Worm (Caenorhabditis elegans) whole organism, early embryonic: Measurements from ENCODE around the gene F53A10.2.
"Not testable (repeated sequence)": the region's sequence is repeated elsewhere in the genome, so short reads cannot be mapped to it uniquely, and the experiment has no call there.

Experiments
- B0310.2 ChIP-seq: sonication (generic microtip); optimal IDR thresholded peaks from 2 replicates; lab custom pipeline; 2016; ENCODE audit warnings: mild to moderate bottlenecking, missing genetic modification characterization, missing compliant biosample characterization
- F13C5.2 ChIP-seq: sonication (generic microtip); optimal IDR thresholded peaks from 2 replicates; lab custom pipeline; 2017; ENCODE audit warnings: mild to moderate bottlenecking, missing genetic modification characterization, inconsistent platforms, missing compliant biosample characterization
- aly-1 ChIP-seq: sonication (generic microtip); optimal IDR thresholded peaks from 2 replicates; lab custom pipeline; 2016; ENCODE audit warnings: missing genetic modification characterization, missing compliant biosample characterization
- ama-1 ChIP-seq: fragments of 150-350 bp; optimal IDR thresholded peaks from 2 replicates; lab custom pipeline; 2014
- ceh-13 ChIP-seq: fragments of 200-800 bp; sonication (Bioruptor generic); optimal IDR thresholded peaks from 2 replicates; lab custom pipeline; 2018; ENCODE audit warnings: mild to moderate bottlenecking, missing genetic modification characterization, missing compliant biosample characterization
- ceh-36 ChIP-seq: sonication (generic microtip); optimal IDR thresholded peaks from 2 replicates; lab custom pipeline; 2016; ENCODE audit warnings: missing genetic modification characterization, inconsistent platforms, missing compliant biosample characterization
- ets-7 ChIP-seq: sonication (generic microtip); optimal IDR thresholded peaks from 2 replicates; lab custom pipeline; 2016; ENCODE audit warnings: missing genotype, missing genetic modification characterization, missing compliant biosample characterization
- flt-1 ChIP-seq: fragments of 200-800 bp; sonication (Bioruptor generic); IDR thresholded peaks from 2 replicates; pipeline ENCODE4 v1.3.6; 2022; ENCODE audit warnings: missing genetic modification characterization, missing compliant biosample characterization
- hmbx-1 ChIP-seq: sonication (generic microtip); optimal IDR thresholded peaks from 2 replicates; lab custom pipeline; 2016; ENCODE audit warnings: mild to moderate bottlenecking, missing genetic modification characterization, missing compliant biosample characterization
- hmg-4 ChIP-seq: fragments of 200-800 bp; sonication (Bioruptor generic); optimal IDR thresholded peaks from 2 replicates; lab custom pipeline; 2018; ENCODE audit warnings: mild to moderate bottlenecking, missing genetic modification characterization, missing compliant biosample characterization
- hnd-1 ChIP-seq: sonication (generic microtip); optimal IDR thresholded peaks from 2 replicates; lab custom pipeline; 2016; ENCODE audit warnings: missing genetic modification characterization, missing compliant biosample characterization
- pes-1 ChIP-seq: fragments of 200-800 bp; sonication (Bioruptor generic); IDR thresholded peaks from 2 replicates; pipeline ENCODE4 v1.3.6; 2022; ENCODE audit warnings: missing genetic modification reagents, missing genetic modification characterization, missing compliant biosample characterization
- scrt-1 ChIP-seq: fragments of 200-800 bp; sonication (Bioruptor generic); IDR thresholded peaks from 2 replicates; pipeline ENCODE4 v1.3.6; 2022; ENCODE audit warnings: missing genetic modification characterization, missing compliant biosample characterization
- sea-1 ChIP-seq: fragments of 200-800 bp; sonication (Bioruptor generic); conservative IDR thresholded peaks from 2 replicates; pipeline ENCODE4 v1.3.6; 2022; ENCODE audit warnings: missing genetic modification characterization, missing compliant biosample characterization
- tbx-11 ChIP-seq: fragments of 200-800 bp; sonication (Bioruptor generic); IDR thresholded peaks from 2 replicates; pipeline ENCODE4 v1.3.6; 2022; ENCODE audit warnings: missing genetic modification characterization, missing compliant biosample characterization
- tbx-37 ChIP-seq: fragments of 200-800 bp; sonication (Bioruptor generic); conservative IDR thresholded peaks from 2 replicates; pipeline ENCODE4 v1.3.6; 2022; ENCODE audit warnings: missing genetic modification reagents, missing genetic modification characterization, missing compliant biosample characterization
- tra-4 ChIP-seq: sonication (generic microtip); optimal IDR thresholded peaks from 2 replicates; lab custom pipeline; 2017; ENCODE audit warnings: missing genetic modification characterization, missing compliant biosample characterization

Gene F53A10.2

ce11 chrII:1275439-1275838 is 78.3 kb downstream of the F53A10.2 start, which contains the start of gene Y57G7A.5:
TSS of gene Y57G7A.5 (minus strand) at chrII:1275539.
- no peak for TF ChIP-seq ets-7 (tag; lab: Kevin White, UChicago)
- TF ChIP-seq ceh-13 (GFP tag; lab: Kevin White, UChicago): no peak
- no peak for TF ChIP-seq flt-1 (GFP tag; lab: Robert Waterston, UW)
- TF ChIP-seq B0310.2 (tag; lab: Kevin White, UChicago): no peak
- no peak for TF ChIP-seq ama-1

- TF ChIP-seq hmg-4 (GFP tag; lab: Kevin White, UChicago) (no peak), flt-1 (GFP tag; lab: Robert Waterston, UW) (no peak), ets-7 (tag; lab: Kevin White, UChicago) (no peak), scrt-1 (no peak), F13C5.2 (tag; lab: Kevin White, UChicago) (no peak), aly-1 (tag; lab: Kevin White, UChicago) (no peak), ceh-36 (tag; lab: Kevin White, UChicago) (no peak), pes-1 (GFP tag; lab: Robert Waterston, UW) (no peak), sea-1 (GFP tag; lab: Robert Waterston, UW) (no peak), ceh-13 (GFP tag; lab: Kevin White, UChicago) (no peak), tbx-37 (GFP tag; lab: Robert Waterston, UW) (no peak), tra-4 (tag; lab: Kevin White, UChicago) (no peak), B0310.2 (tag; lab: Kevin White, UChicago) (no peak), ama-1 (no peak), hnd-1 (tag; lab: Kevin White, UChicago) (no peak), tbx-11 (GFP tag; lab: Robert Waterston, UW) (no peak), hmbx-1 (tag; lab: Kevin White, UChicago) (no peak)
These were observed 79.6 kb downstream of the F53A10.2 start, which contains the start of gene Y57G7A.11 for ce11 chrII:1276778-1277177. TSS of gene Y57G7A.11 (minus strand) at chrII:1276878.

- TF ChIP-seq ceh-13 (GFP tag; lab: Kevin White, UChicago); pes-1 (GFP tag; lab: Robert Waterston, UW); tbx-37 (GFP tag; lab: Robert Waterston, UW): not testable (repeated sequence)
These were observed 81.2 kb downstream of the F53A10.2 start, which contains the start of gene srz-63 for ce11 chrII:1278350-1278749. TSS of gene srz-63 (plus strand) at chrII:1278650.
